Worm (Caenorhabditis elegans): ENCODE data around the gene C06B3.7.

ce11 chrV:13958247-13958646 is 48.8 kb downstream of the C06B3.7 start, which contains the start of gene R10D12.10:
- TF ChIP-seq ama-1 (optimal IDR thresholded peaks at IDR 0.05) (no peak), tbx-37 (GFP tag; conservative IDR thresholded peaks at IDR 0.05) (no peak), B0310.2 (tag; optimal IDR thresholded peaks at IDR 0.05) (no peak), hmg-4 (GFP tag; optimal IDR thresholded peaks at IDR 0.05) (no peak), tbx-11 (GFP tag; IDR thresholded peaks at IDR 0.05) (no peak), pes-1 (GFP tag; IDR thresholded peaks at IDR 0.05) (no peak)

Data from whole organism, early embryonic.